Fruit fly (Drosophila melanogaster) whole organism, embryonic: Measurements from ENCODE around the gene TyrRII.

Source experiments
- Adf1 ChIP-seq: fragments of 200-800 bp; sonication (Bioruptor generic); IDR thresholded peaks from 2 replicates; pipeline ENCODE4 v1.3.6; 2022; ENCODE audit warnings: missing biosample characterization, missing genetic modification characterization
- B-H1 ChIP-seq: fragments of 200-800 bp; sonication (Bioruptor generic); IDR thresholded peaks from 3 replicates; pipeline ENCODE4 v1.3.6; 2022; ENCODE audit warnings: missing biosample characterization, missing genetic modification characterization
- Bgb ChIP-seq: fragments of 200-800 bp; sonication (Bioruptor generic); IDR thresholded peaks from 2 replicates; pipeline ENCODE4 v1.3.6; 2022; ENCODE audit warnings: missing biosample characterization, missing genetic modification characterization; ENCODE audit not compliant: partially characterized antibody
- CG10431 ChIP-seq: fragments of 200-800 bp; sonication (Bioruptor generic); optimal IDR thresholded peaks from 3 replicates; lab custom pipeline; 2018; ENCODE audit warnings: missing biosample characterization, mild to moderate bottlenecking, missing genetic modification characterization
- CG10543 ChIP-seq: fragments of 200-800 bp; sonication (Bioruptor generic); optimal IDR thresholded peaks from 3 replicates; lab custom pipeline; 2017; ENCODE audit warnings: missing biosample characterization, mild to moderate bottlenecking, missing genetic modification characterization, moderate library complexity
- CG11504 ChIP-seq: fragments of 200-800 bp; sonication (Bioruptor generic); optimal IDR thresholded peaks from 3 replicates; lab custom pipeline; 2019; ENCODE audit warnings: missing biosample characterization, mild to moderate bottlenecking, missing genetic modification characterization, moderate library complexity
- CG12236 ChIP-seq: fragments of 200-800 bp; sonication (Bioruptor generic); optimal IDR thresholded peaks from 2 replicates; lab custom pipeline; 2016; ENCODE audit warnings: missing biosample characterization, missing genetic modification characterization
- CG1233 ChIP-seq: fragments of 200-800 bp; sonication (Bioruptor generic); optimal IDR thresholded peaks from 4 replicates; lab custom pipeline; 2018; ENCODE audit warnings: missing biosample characterization, mild to moderate bottlenecking, missing genetic modification characterization
- CG12744 ChIP-seq: fragments of 200-800 bp; sonication (Bioruptor generic); optimal IDR thresholded peaks from 2 replicates; lab custom pipeline; 2016; ENCODE audit warnings: missing biosample characterization, missing genetic modification characterization
- CG12769 ChIP-seq: fragments of 200-800 bp; sonication (Bioruptor generic); optimal IDR thresholded peaks from 2 replicates; lab custom pipeline; 2019; ENCODE audit warnings: missing biosample characterization, mild to moderate bottlenecking, missing genetic modification characterization, moderate library complexity
- CG16779 ChIP-seq: fragments of 200-800 bp; sonication (Bioruptor generic); IDR thresholded peaks from 2 replicates; pipeline ENCODE4 v1.3.6; 2022; ENCODE audit warnings: missing biosample characterization, missing genetic modification characterization
- CG17568 ChIP-seq: fragments of 200-800 bp; sonication (Bioruptor generic); optimal IDR thresholded peaks from 2 replicates; lab custom pipeline; 2018; ENCODE audit warnings: missing biosample characterization, mild to moderate bottlenecking, missing genetic modification characterization, moderate library complexity
- CG17612 ChIP-seq: fragments of 200-800 bp; sonication (Bioruptor generic); IDR thresholded peaks from 2 replicates; pipeline ENCODE4 v1.3.6; 2022; ENCODE audit warnings: missing biosample characterization, missing genetic modification characterization
- CG30020 ChIP-seq: fragments of 200-800 bp; optimal IDR thresholded peaks from 2 replicates; lab custom pipeline; 2019; ENCODE audit warnings: missing biosample characterization, mild to moderate bottlenecking, missing genetic modification characterization, moderate library complexity
- CG3163 ChIP-seq: fragments of 200-800 bp; sonication (Bioruptor generic); optimal IDR thresholded peaks from 3 replicates; lab custom pipeline; 2016; ENCODE audit warnings: missing biosample characterization, missing genetic modification characterization
- CG4424 ChIP-seq: fragments of 200-800 bp; sonication (Bioruptor generic); optimal IDR thresholded peaks from 3 replicates; lab custom pipeline; 2016; ENCODE audit warnings: missing biosample characterization, missing genetic modification characterization
- CG5180 ChIP-seq: fragments of 200-800 bp; sonication (Bioruptor generic); optimal IDR thresholded peaks from 3 replicates; lab custom pipeline; 2017; ENCODE audit warnings: missing biosample characterization, missing genetic modification characterization, mild to moderate bottlenecking, moderate library complexity, missing genetic modification reagents
- CG6175 ChIP-seq: fragments of 200-800 bp; sonication (Bioruptor generic); IDR thresholded peaks from 3 replicates; pipeline ENCODE4 v1.3.6; 2022; ENCODE audit warnings: missing biosample characterization, missing genetic modification characterization
- CG6765 ChIP-seq: fragments of 200-800 bp; sonication (Bioruptor generic); optimal IDR thresholded peaks from 3 replicates; lab custom pipeline; 2017; ENCODE audit warnings: missing biosample characterization, mild to moderate bottlenecking, missing genetic modification characterization
- CG7357 ChIP-seq: fragments of 200-800 bp; sonication (Bioruptor generic); IDR thresholded peaks from 3 replicates; pipeline ENCODE4 v1.3.6; 2022; ENCODE audit warnings: missing biosample characterization, missing genetic modification characterization
- CG7928 ChIP-seq: fragments of 200-800 bp; sonication (Bioruptor generic); optimal IDR thresholded peaks from 2 replicates; lab custom pipeline; 2017; ENCODE audit warnings: missing biosample characterization, mild to moderate bottlenecking, missing genetic modification characterization
- Deaf1 ChIP-seq: fragments of 200-800 bp; optimal IDR thresholded peaks from 3 replicates; lab custom pipeline; 2019; ENCODE audit warnings: missing biosample characterization, mild to moderate bottlenecking, missing genetic modification characterization, moderate library complexity
- Doc3 ChIP-seq: fragments of 200-800 bp; sonication (Bioruptor generic); IDR thresholded peaks from 3 replicates; pipeline ENCODE4 v1.3.6; 2022; ENCODE audit warnings: missing biosample characterization, missing genetic modification characterization; ENCODE audit not compliant: partially characterized antibody
- Drgx ChIP-seq: fragments of 200-800 bp; sonication (Bioruptor generic); IDR thresholded peaks from 2 replicates; pipeline ENCODE4 v1.3.6; 2022; ENCODE audit warnings: missing biosample characterization, missing genetic modification characterization
- Eip74EF ChIP-seq, 2 experiments: fragments of 200-800 bp in 1 of 2; fragments of >200 bp in 1 of 2; sonication (Bioruptor generic) in 1 of 2; optimal IDR thresholded peaks; 2 replicates each; lab custom pipeline; 2017 to 2019; ENCODE audit warnings: missing biosample characterization in 2 of 2, missing genetic modification characterization in 2 of 2, mild to moderate bottlenecking in 1 of 2, moderate library complexity in 1 of 2
- Lpt ChIP-seq: fragments of >200 bp; optimal IDR thresholded peaks from 2 replicates; lab custom pipeline; 2018; ENCODE audit warnings: missing biosample characterization, missing genetic modification characterization
- Pdp1 ChIP-seq, 2 experiments: fragments of 200-800 bp; sonication (Bioruptor generic); optimal IDR thresholded peaks; 3 replicates each; lab custom pipeline; 2016; ENCODE audit warnings: missing biosample characterization in 2 of 2, missing genetic modification characterization in 2 of 2, mild to moderate bottlenecking in 1 of 2, moderate library complexity in 1 of 2
- Sin3A ChIP-seq: fragments of >200 bp; optimal IDR thresholded peaks from 2 replicates; lab custom pipeline; 2018
- Sox102F ChIP-seq: fragments of 200-800 bp; sonication (Bioruptor generic); optimal IDR thresholded peaks from 2 replicates; lab custom pipeline; 2018; ENCODE audit warnings: missing biosample characterization, mild to moderate bottlenecking, missing genetic modification characterization, moderate library complexity
- Trl ChIP-seq, 3 experiments: fragments of >200 bp in 2 of 3; fragments of 200-800 bp in 1 of 3; sonication (Bioruptor generic) in 1 of 3; optimal IDR thresholded peaks; 2 replicates in 1 of 3; 3 replicates in 2 of 3; lab custom pipeline; 2016 to 2017; ENCODE audit warnings: missing biosample characterization in 1 of 3, missing genetic modification characterization in 1 of 3
- ac ChIP-seq: fragments of 200-800 bp; sonication (Bioruptor generic); optimal IDR thresholded peaks from 3 replicates; lab custom pipeline; 2017; ENCODE audit warnings: missing biosample characterization, mild to moderate bottlenecking, missing genetic modification characterization
- bab2 ChIP-seq: fragments of 200-800 bp; sonication (Bioruptor generic); optimal IDR thresholded peaks from 2 replicates; lab custom pipeline; 2016; ENCODE audit warnings: missing biosample characterization, missing genetic modification characterization
- chinmo ChIP-seq: fragments of 200-800 bp; sonication (Bioruptor generic); IDR thresholded peaks from 4 replicates; pipeline ENCODE4 v1.3.6; 2022; ENCODE audit warnings: missing biosample characterization, missing genetic modification characterization; ENCODE audit not compliant: partially characterized antibody
- crc ChIP-seq: fragments of 200-800 bp; sonication (Bioruptor generic); optimal IDR thresholded peaks from 2 replicates; lab custom pipeline; 2016; ENCODE audit warnings: missing biosample characterization, missing genetic modification characterization
- ewg ChIP-seq: fragments of 200-800 bp; sonication (Bioruptor generic); optimal IDR thresholded peaks from 3 replicates; lab custom pipeline; 2017; ENCODE audit warnings: mild to moderate bottlenecking, missing biosample characterization, missing genetic modification reagents, missing genetic modification characterization
- hkb ChIP-seq, 2 experiments: fragments of 200-800 bp in 1 of 2; fragments of >200 bp in 1 of 2; sonication (Bioruptor generic) in 1 of 2; IDR thresholded peaks in 1 of 2; optimal IDR thresholded peaks in 1 of 2; 2 replicates each; pipeline versions ENCODE4 v1.3.6 to Lab custom; 2017 to 2022; ENCODE audit warnings: missing biosample characterization in 1 of 2, missing genetic modification characterization in 1 of 2
- lbe ChIP-seq: fragments of 200-800 bp; sonication (Bioruptor generic); optimal IDR thresholded peaks from 2 replicates; lab custom pipeline; 2016; ENCODE audit warnings: missing biosample characterization, mild to moderate bottlenecking, missing genetic modification characterization
- luna ChIP-seq: fragments of 200-800 bp; sonication (Bioruptor generic); optimal IDR thresholded peaks from 2 replicates; lab custom pipeline; 2016; ENCODE audit warnings: missing biosample characterization, missing genetic modification characterization
- mld ChIP-seq: fragments of 200-800 bp; sonication (Bioruptor generic); IDR thresholded peaks from 3 replicates; pipeline ENCODE4 v1.3.6; 2022; ENCODE audit warnings: missing biosample characterization, missing genetic modification characterization; ENCODE audit not compliant: partially characterized antibody
- nau ChIP-seq: fragments of 200-800 bp; sonication (Bioruptor generic); optimal IDR thresholded peaks from 3 replicates; lab custom pipeline; 2017; ENCODE audit warnings: missing biosample characterization, mild to moderate bottlenecking, missing genetic modification characterization, missing genetic modification reagents
- pan ChIP-seq, 4 experiments: fragments of >200 bp in 3 of 4; fragments of 200-800 bp in 1 of 4; sonication (Bioruptor generic) in 1 of 4; optimal IDR thresholded peaks in 3 of 4; IDR thresholded peaks in 1 of 4; 2 replicates each; pipeline versions ENCODE4 v1.3.6 to Lab custom; 2017 to 2022; ENCODE audit warnings: missing biosample characterization in 2 of 4, missing genetic modification characterization in 2 of 4, mixed read lengths in 1 of 4
- pita ChIP-seq: fragments of 200-800 bp; sonication (Bioruptor generic); optimal IDR thresholded peaks from 2 replicates; lab custom pipeline; 2017; ENCODE audit warnings: missing biosample characterization, mild to moderate bottlenecking, missing genetic modification characterization
- row ChIP-seq: fragments of 200-800 bp; sonication (Bioruptor generic); IDR thresholded peaks from 3 replicates; pipeline ENCODE4 v1.3.6; 2022; ENCODE audit warnings: missing biosample characterization, missing genetic modification characterization
- sd ChIP-seq: fragments of 200-800 bp; sonication (Bioruptor generic); optimal IDR thresholded peaks from 3 replicates; lab custom pipeline; 2018; ENCODE audit warnings: missing biosample characterization, mild to moderate bottlenecking, missing genetic modification characterization, moderate library complexity
- sens ChIP-seq: fragments of 200-800 bp; sonication (Bioruptor generic); peaks from one replicate; lab custom pipeline; 2016; ENCODE audit warnings: missing biosample characterization, missing genetic modification characterization
- sisA ChIP-seq: fragments of 200-800 bp; sonication (Bioruptor generic); IDR thresholded peaks from 2 replicates; pipeline ENCODE4 v1.3.6; 2022; ENCODE audit warnings: missing biosample characterization, missing genetic modification characterization
- sob ChIP-seq: fragments of 200-800 bp; sonication (Bioruptor generic); IDR thresholded peaks from 2 replicates; pipeline ENCODE4 v1.3.6; 2022; ENCODE audit warnings: missing biosample characterization, missing genetic modification characterization
- trh ChIP-seq: fragments of 200-800 bp; sonication (Bioruptor generic); optimal IDR thresholded peaks from 2 replicates; lab custom pipeline; 2016; ENCODE audit warnings: missing biosample characterization, missing genetic modification characterization
- zen ChIP-seq: fragments of 200-800 bp; sonication (Bioruptor generic); optimal IDR thresholded peaks from 3 replicates; lab custom pipeline; 2018; ENCODE audit warnings: missing biosample characterization, mild to moderate bottlenecking, missing genetic modification characterization, moderate library complexity

TyrRII gene

DNA sequence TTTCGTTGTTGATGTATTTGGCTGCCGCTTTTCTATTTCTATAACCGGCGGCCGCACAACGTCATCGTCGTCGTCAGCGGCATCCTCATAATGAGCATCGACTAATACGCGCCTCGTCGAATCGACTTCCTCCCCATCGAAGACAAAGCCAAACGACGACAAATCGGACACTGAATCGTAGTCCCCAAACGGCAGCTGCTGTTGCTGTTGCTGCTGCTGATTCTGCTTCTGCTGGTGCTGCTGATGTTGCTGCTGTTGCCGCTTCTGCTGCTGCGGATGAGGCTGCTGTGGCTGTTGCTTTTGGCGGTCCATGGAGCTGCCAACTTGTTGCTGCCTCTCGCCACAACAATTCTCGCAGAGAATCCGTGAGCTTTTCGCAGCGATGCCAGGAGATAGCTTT, 46.7 kb downstream of the TyrRII start:
- TF ChIP-seq trh (GFP tag; lab: Kevin White, UChicago) (no peak), Adf1 (GFP tag; lab: Robert Waterston, UW) (peak; percentile 70), sd (tag; lab: Kevin White, UChicago) (peak; percentile 63), nau (GFP tag; lab: Kevin White, UChicago) (peak; percentile 27), CG7357 (no peak), Trl (optimal IDR thresholded peaks at IDR 0.05; lab: Kevin White, UChicago) (peak in 1 of 2 experiments; percentile 19), Trl (GFP tag; optimal IDR thresholded peaks at IDR 0.05; lab: Kevin White, UChicago) (no peak), CG6765 (GFP tag; lab: Kevin White, UChicago) (no peak), CG17568 (GFP tag; lab: Kevin White, UChicago) (no peak), Drgx (GFP tag; lab: Robert Waterston, UW) (peak; percentile 31; the same call in 1 of the 2 replicates), pan (optimal IDR thresholded peaks at IDR 0.05; lab: Kevin White, UChicago) (no peak), pan (GFP tag; optimal IDR thresholded peaks at IDR 0.05 in 1 of 2, IDR thresholded peaks at IDR 0.05 in 1 of 2) (peak in 1 of 2 experiments; percentile 7), CG11504 (tag; lab: Kevin White, UChicago) (peak; percentile 40), hkb (optimal IDR thresholded peaks at IDR 0.05; lab: Kevin White, UChicago) (no peak), hkb (GFP tag; IDR thresholded peaks at IDR 0.05; lab: Robert Waterston, UW) (no peak), CG6175 (GFP tag; lab: Robert Waterston, UW) (peak; percentile 70; the same call in 1 of the 3 replicates), CG12769 (tag; lab: Kevin White, UChicago) (peak; percentile 20), Lpt (GFP tag; lab: Kevin White, UChicago) (no peak), zen (no peak), bab2 (GFP tag; lab: Kevin White, UChicago) (no peak), CG16779 (GFP tag; lab: Robert Waterston, UW) (no peak), CG30020 (tag; lab: Kevin White, UChicago) (no peak), Sin3A (lab: Kevin White, UChicago) (no peak), Bgb (GFP tag; lab: Robert Waterston, UW) (no peak), chinmo (GFP tag; lab: Robert Waterston, UW) (no peak), ac (GFP tag; lab: Kevin White, UChicago) (no peak), CG3163 (GFP tag; lab: Kevin White, UChicago) (no peak), CG4424 (GFP tag; lab: Kevin White, UChicago) (no peak), crc (GFP tag; lab: Kevin White, UChicago) (no peak), CG17612 (GFP tag; lab: Robert Waterston, UW) (no peak), CG10543 (GFP tag; lab: Kevin White, UChicago) (peak; percentile 4), Deaf1 (peak; percentile 37)

DNA sequence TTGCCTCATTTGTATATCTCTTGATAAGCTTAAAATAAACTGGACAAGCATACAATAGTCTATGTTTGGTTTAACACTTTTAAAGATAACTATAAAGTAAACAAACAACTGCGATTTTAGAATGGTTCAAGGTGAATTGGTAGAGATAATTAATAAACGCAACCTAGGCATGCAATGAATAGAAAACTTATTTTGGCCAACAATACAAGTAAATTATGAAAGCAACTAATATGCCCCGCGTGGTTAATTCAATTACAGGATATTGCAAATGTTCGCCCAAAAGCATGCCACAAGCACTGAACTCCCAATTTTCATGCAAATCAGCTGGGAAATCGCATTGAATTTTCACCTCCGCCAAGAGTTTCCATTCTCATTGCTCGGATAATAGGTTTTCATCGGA, 47.8 kb downstream of the TyrRII start:
- TF ChIP-seq CG5180 (GFP tag; lab: Kevin White, UChicago) (no peak), mld (no peak), CG12236 (no peak), Doc3 (GFP tag; lab: Robert Waterston, UW) (no peak), lbe (GFP tag; lab: Kevin White, UChicago) (no peak), row (GFP tag; lab: Robert Waterston, UW) (peak; percentile 36), CG10431 (GFP tag; lab: Kevin White, UChicago) (no peak), sob (GFP tag; lab: Robert Waterston, UW) (no peak), CG12744 (GFP tag; lab: Kevin White, UChicago) (no peak), B-H1 (GFP tag; lab: Robert Waterston, UW) (no peak), luna (GFP tag; lab: Kevin White, UChicago) (no peak), CG7928 (GFP tag; lab: Kevin White, UChicago) (no peak), ewg (no peak), Sox102F (GFP tag; lab: Kevin White, UChicago) (peak; percentile 23), sisA (no peak), Pdp1 (GFP tag; optimal IDR thresholded peaks at IDR 0.05; lab: Kevin White, UChicago) (no peak), CG11504 (tag; lab: Kevin White, UChicago) (no peak), sens (GFP tag; lab: Kevin White, UChicago) (peak; percentile 56), CG1233 (GFP tag; lab: Kevin White, UChicago) (no peak), Eip74EF (GFP tag; optimal IDR thresholded peaks at IDR 0.05; lab: Kevin White, UChicago) (no peak), pita (no peak)
